Fruit fly (Drosophila melanogaster) whole organism, embryonic: ENCODE data around the gene CG5863.
A peak's percentile ranks its signal among the peaks of the same experiment; 100 is the strongest.

Experiments used
- CG10431 ChIP-seq: fragments of 200-800 bp; sonication (Bioruptor generic); optimal IDR thresholded peaks from 3 replicates; lab custom pipeline; 2018; ENCODE audit warnings: missing biosample characterization, mild to moderate bottlenecking, missing genetic modification characterization
- CG10543 ChIP-seq: fragments of 200-800 bp; sonication (Bioruptor generic); optimal IDR thresholded peaks from 3 replicates; lab custom pipeline; 2017; ENCODE audit warnings: missing biosample characterization, mild to moderate bottlenecking, missing genetic modification characterization, moderate library complexity
- CG10959 ChIP-seq: fragments of 200-800 bp; sonication (Bioruptor generic); IDR thresholded peaks from 2 replicates; pipeline ENCODE4 v1.3.6; 2022; ENCODE audit warnings: missing biosample characterization, missing genetic modification characterization
- CG12236 ChIP-seq: fragments of 200-800 bp; sonication (Bioruptor generic); optimal IDR thresholded peaks from 2 replicates; lab custom pipeline; 2016; ENCODE audit warnings: missing biosample characterization, missing genetic modification characterization
- CG13287 ChIP-seq: fragments of 200-800 bp; sonication (Bioruptor generic); IDR thresholded peaks from 2 replicates; pipeline ENCODE4 v1.3.6; 2022; ENCODE audit warnings: missing biosample characterization, missing genetic modification characterization; ENCODE audit not compliant: partially characterized antibody
- CG15011 ChIP-seq: fragments of 200-800 bp; sonication (Bioruptor generic); optimal IDR thresholded peaks from 3 replicates; lab custom pipeline; 2018; ENCODE audit warnings: missing biosample characterization, mild to moderate bottlenecking, missing genetic modification characterization
- CG15479 ChIP-seq: fragments of 200-800 bp; sonication (Bioruptor generic); optimal IDR thresholded peaks from 3 replicates; lab custom pipeline; 2019; ENCODE audit warnings: missing biosample characterization, mild to moderate bottlenecking, missing genetic modification characterization, moderate library complexity
- CG17568 ChIP-seq: fragments of 200-800 bp; sonication (Bioruptor generic); optimal IDR thresholded peaks from 2 replicates; lab custom pipeline; 2018; ENCODE audit warnings: missing biosample characterization, mild to moderate bottlenecking, missing genetic modification characterization, moderate library complexity
- CG17612 ChIP-seq: fragments of 200-800 bp; sonication (Bioruptor generic); IDR thresholded peaks from 2 replicates; pipeline ENCODE4 v1.3.6; 2022; ENCODE audit warnings: missing biosample characterization, missing genetic modification characterization
- CG17912 ChIP-seq: fragments of 200-800 bp; sonication (Bioruptor generic); optimal IDR thresholded peaks from 2 replicates; lab custom pipeline; 2018; ENCODE audit warnings: missing biosample characterization, mild to moderate bottlenecking, missing genetic modification characterization
- CG2129 ChIP-seq: fragments of 200-800 bp; sonication (Bioruptor generic); IDR thresholded peaks from 2 replicates; pipeline ENCODE4 v1.3.6; 2022; ENCODE audit warnings: missing biosample characterization, missing genetic modification characterization; ENCODE audit not compliant: partially characterized antibody
- CG3065 ChIP-seq: fragments of 200-800 bp; sonication (Bioruptor generic); optimal IDR thresholded peaks from 2 replicates; lab custom pipeline; 2016; ENCODE audit warnings: missing biosample characterization, missing genetic modification characterization
- CG42726 ChIP-seq: fragments of 200-800 bp; sonication (Bioruptor generic); IDR thresholded peaks from 2 replicates; pipeline ENCODE4 v1.3.6; 2022; ENCODE audit warnings: missing biosample characterization, missing genetic modification characterization; ENCODE audit not compliant: partially characterized antibody
- CG4328 ChIP-seq: fragments of 200-800 bp; sonication (Bioruptor generic); optimal IDR thresholded peaks from 3 replicates; lab custom pipeline; 2017; ENCODE audit warnings: missing biosample characterization, missing genetic modification reagents, missing genetic modification characterization
- CG4360 ChIP-seq: fragments of 200-800 bp; sonication (Bioruptor generic); IDR thresholded peaks from 2 replicates; pipeline ENCODE4 v1.3.6; 2022; ENCODE audit warnings: missing biosample characterization, missing genetic modification characterization
- CG43689 ChIP-seq: fragments of 200-800 bp; sonication (Bioruptor generic); IDR thresholded peaks from 2 replicates; pipeline ENCODE4 v1.3.6; 2022; ENCODE audit warnings: missing biosample characterization, missing genetic modification characterization
- CG6254 ChIP-seq: fragments of 200-800 bp; sonication (Bioruptor generic); optimal IDR thresholded peaks from 3 replicates; lab custom pipeline; 2017; ENCODE audit warnings: mild to moderate bottlenecking, missing biosample characterization, missing genetic modification reagents, missing genetic modification characterization
- CG7357 ChIP-seq: fragments of 200-800 bp; sonication (Bioruptor generic); IDR thresholded peaks from 3 replicates; pipeline ENCODE4 v1.3.6; 2022; ENCODE audit warnings: missing biosample characterization, missing genetic modification characterization
- CG7745 ChIP-seq: fragments of 200-800 bp; sonication (Bioruptor generic); optimal IDR thresholded peaks from 2 replicates; lab custom pipeline; 2018; ENCODE audit warnings: missing biosample characterization, mild to moderate bottlenecking, missing genetic modification characterization, moderate library complexity
- CG9609 ChIP-seq: fragments of 200-800 bp; sonication (Bioruptor generic); optimal IDR thresholded peaks from 3 replicates; lab custom pipeline; 2016; ENCODE audit warnings: missing biosample characterization, missing genetic modification characterization
- CTCF ChIP-seq: fragments of 200-800 bp; sonication (Bioruptor generic); optimal IDR thresholded peaks from 2 replicates; lab custom pipeline; 2017; ENCODE audit warnings: missing biosample characterization, mild to moderate bottlenecking, missing genetic modification characterization, moderate library complexity
- Dad ChIP-seq: fragments of 200-800 bp; sonication (Bioruptor generic); optimal IDR thresholded peaks from 3 replicates; lab custom pipeline; 2016; ENCODE audit warnings: missing biosample characterization, missing genetic modification characterization
- Deaf1 ChIP-seq: fragments of 200-800 bp; optimal IDR thresholded peaks from 3 replicates; lab custom pipeline; 2019; ENCODE audit warnings: missing biosample characterization, mild to moderate bottlenecking, missing genetic modification characterization, moderate library complexity
- Ets65A ChIP-seq: fragments of 200-800 bp; sonication (Bioruptor generic); peaks from one replicate; lab custom pipeline; 2016; ENCODE audit warnings: missing biosample characterization, missing genetic modification characterization
- Gsc ChIP-seq: fragments of 200-800 bp; sonication (Bioruptor generic); IDR thresholded peaks from 2 replicates; pipeline ENCODE4 v1.3.6; 2022; ENCODE audit warnings: missing biosample characterization, missing genetic modification characterization
- NFAT ChIP-seq: fragments of 200-800 bp; sonication (Bioruptor generic); IDR thresholded peaks from 2 replicates; pipeline ENCODE4 v1.3.6; 2022; ENCODE audit warnings: missing biosample characterization, missing genetic modification characterization
- Optix ChIP-seq: fragments of 200-800 bp; sonication (Bioruptor generic); IDR thresholded peaks from 3 replicates; pipeline ENCODE4 v1.3.6; 2022; ENCODE audit warnings: missing biosample characterization, missing genetic modification characterization
- Tbp ChIP-seq: fragments of >200 bp; optimal IDR thresholded peaks from 2 replicates; lab custom pipeline; 2018; ENCODE audit warnings: missing biosample characterization, missing genetic modification characterization
- bab2 ChIP-seq: fragments of 200-800 bp; sonication (Bioruptor generic); optimal IDR thresholded peaks from 2 replicates; lab custom pipeline; 2016; ENCODE audit warnings: missing biosample characterization, missing genetic modification characterization
- bigmax ChIP-seq: fragments of 200-800 bp; sonication (Bioruptor generic); optimal IDR thresholded peaks from 2 replicates; lab custom pipeline; 2018; ENCODE audit warnings: missing biosample characterization, mild to moderate bottlenecking, missing genetic modification characterization
- danr ChIP-seq: fragments of 200-800 bp; sonication (Bioruptor generic); IDR thresholded peaks from 2 replicates; pipeline ENCODE4 v1.3.6; 2022; ENCODE audit warnings: missing biosample characterization, missing genetic modification characterization
- dmrt99B ChIP-seq: fragments of 200-800 bp; sonication (Bioruptor generic); optimal IDR thresholded peaks from 2 replicates; lab custom pipeline; 2018; ENCODE audit warnings: missing biosample characterization, mild to moderate bottlenecking, missing genetic modification characterization, moderate library complexity
- dysf ChIP-seq: fragments of 200-800 bp; sonication (Bioruptor generic); IDR thresholded peaks from 3 replicates; pipeline ENCODE4 v1.3.6; 2022; ENCODE audit warnings: missing biosample characterization, missing genetic modification characterization
- ems ChIP-seq: fragments of 200-800 bp; sonication (Bioruptor generic); optimal IDR thresholded peaks from 3 replicates; lab custom pipeline; 2016; ENCODE audit warnings: missing biosample characterization, missing genetic modification characterization
- exex ChIP-seq: fragments of 200-800 bp; sonication (Bioruptor generic); optimal IDR thresholded peaks from 4 replicates; lab custom pipeline; 2018; ENCODE audit warnings: missing biosample characterization, mild to moderate bottlenecking, missing genetic modification characterization, moderate library complexity
- fd96Cb ChIP-seq: fragments of 200-800 bp; sonication (Bioruptor generic); optimal IDR thresholded peaks from 2 replicates; lab custom pipeline; 2018; ENCODE audit warnings: missing biosample characterization, mild to moderate bottlenecking, missing genetic modification characterization, moderate library complexity
- gce ChIP-seq: fragments of 200-800 bp; sonication (Bioruptor generic); IDR thresholded peaks from 3 replicates; pipeline ENCODE4 v1.3.6; 2022; ENCODE audit warnings: missing biosample characterization, missing genetic modification characterization
- gem ChIP-seq: fragments of 200-800 bp; sonication (Bioruptor generic); optimal IDR thresholded peaks from 2 replicates; lab custom pipeline; 2019; ENCODE audit warnings: missing biosample characterization, mild to moderate bottlenecking, missing genetic modification characterization, moderate library complexity
- gt ChIP-seq: fragments of 200-800 bp; sonication (Bioruptor generic); IDR thresholded peaks from 2 replicates; pipeline ENCODE4 v1.3.6; 2022; ENCODE audit warnings: missing biosample characterization, missing genetic modification characterization
- her ChIP-seq: fragments of 200-800 bp; sonication (Bioruptor generic); optimal IDR thresholded peaks from 2 replicates; lab custom pipeline; 2016; ENCODE audit warnings: missing biosample characterization, missing genetic modification characterization
- maf-S ChIP-seq: fragments of 200-800 bp; sonication (Bioruptor generic); optimal IDR thresholded peaks from 2 replicates; lab custom pipeline; 2016; ENCODE audit warnings: missing biosample characterization, missing genetic modification characterization
- peb ChIP-seq: fragments of 200-800 bp; sonication (Bioruptor generic); IDR thresholded peaks from 2 replicates; pipeline ENCODE4 v1.3.6; 2022; ENCODE audit warnings: missing biosample characterization, missing genetic modification characterization
- pita ChIP-seq: fragments of 200-800 bp; sonication (Bioruptor generic); optimal IDR thresholded peaks from 2 replicates; lab custom pipeline; 2017; ENCODE audit warnings: missing biosample characterization, mild to moderate bottlenecking, missing genetic modification characterization
- psq ChIP-seq: fragments of 200-800 bp; sonication (Bioruptor generic); optimal IDR thresholded peaks from 2 replicates; lab custom pipeline; 2017; ENCODE audit warnings: missing biosample characterization, missing genetic modification characterization
- pum ChIP-seq: fragments of 200-800 bp; sonication (Bioruptor generic); optimal IDR thresholded peaks from 2 replicates; lab custom pipeline; 2016; ENCODE audit warnings: missing biosample characterization, missing genetic modification characterization
- repo ChIP-seq: fragments of 200-800 bp; sonication (Bioruptor generic); optimal IDR thresholded peaks from 2 replicates; lab custom pipeline; 2016; ENCODE audit warnings: missing biosample characterization, missing genetic modification characterization
- sd ChIP-seq: fragments of 200-800 bp; sonication (Bioruptor generic); optimal IDR thresholded peaks from 3 replicates; lab custom pipeline; 2018; ENCODE audit warnings: missing biosample characterization, mild to moderate bottlenecking, missing genetic modification characterization, moderate library complexity
- shn ChIP-seq: fragments of 200-800 bp; sonication (Bioruptor generic); optimal IDR thresholded peaks from 3 replicates; lab custom pipeline; 2016; ENCODE audit warnings: missing biosample characterization, missing genetic modification characterization
- sna ChIP-seq: fragments of 200-800 bp; sonication (Bioruptor generic); IDR thresholded peaks from 2 replicates; pipeline ENCODE4 v1.3.6; 2022; ENCODE audit warnings: missing biosample characterization, missing genetic modification characterization; ENCODE audit not compliant: partially characterized antibody
- tap ChIP-seq: fragments of 200-800 bp; optimal IDR thresholded peaks from 3 replicates; lab custom pipeline; 2019; ENCODE audit warnings: missing biosample characterization, mild to moderate bottlenecking, missing genetic modification characterization, moderate library complexity
- tin ChIP-seq: fragments of 200-800 bp; sonication (Bioruptor generic); optimal IDR thresholded peaks from 3 replicates; lab custom pipeline; 2016; ENCODE audit warnings: missing biosample characterization, missing genetic modification characterization

Gene CG5863

dm6 chr3R:17386168-17386819 lies 24.6 kb upstream of the CG5863 start (continued):
- peak; percentile 74 for TF ChIP-seq tap (tag; lab: Kevin White, UChicago)
- TF ChIP-seq CG3065 (GFP tag; lab: Kevin White, UChicago) = no peak
- no peak for TF ChIP-seq CG15011 (GFP tag; lab: Kevin White, UChicago)
- peak; percentile 38 for TF ChIP-seq pum (GFP tag; lab: Kevin White, UChicago)
- TF ChIP-seq CG13287 = no peak
- peak; percentile 68 for TF ChIP-seq ems (GFP tag; lab: Kevin White, UChicago)
- peak; percentile 38 for TF ChIP-seq CG9609
- no peak for TF ChIP-seq CTCF (GFP tag; lab: Kevin White, UChicago)
- peak; percentile 37; the same call in 1 of the 2 replicates for TF ChIP-seq CG10959 (GFP tag; lab: Robert Waterston, UW)
- TF ChIP-seq CG6254 (GFP tag; lab: Kevin White, UChicago) = peak; percentile 48
- no peak for TF ChIP-seq pita (GFP tag; lab: Kevin White, UChicago)
- no peak for TF ChIP-seq CG7745 (tag; lab: Kevin White, UChicago)
- TF ChIP-seq CG17912 (GFP tag; lab: Kevin White, UChicago) = no peak
- TF ChIP-seq Tbp (GFP tag; lab: Kevin White, UChicago) = no peak
- 0 out of 3 replicates have a peak, but pooled peaks have one; percentile 70 for TF ChIP-seq gce (GFP tag; lab: Robert Waterston, UW)
- TF ChIP-seq sd (tag; lab: Kevin White, UChicago) = no peak
- no peak for TF ChIP-seq CG17568 (GFP tag; lab: Kevin White, UChicago)
- peak; percentile 17 for TF ChIP-seq Dad (GFP tag; lab: Kevin White, UChicago)
- no peak for TF ChIP-seq sna (GFP tag; lab: Robert Waterston, UW)
- TF ChIP-seq CG17612 (GFP tag; lab: Robert Waterston, UW) = 0 out of 2 replicates have a peak, but pooled peaks have one; percentile 8
- TF ChIP-seq bigmax (GFP tag; lab: Kevin White, UChicago) = no peak
- peak; percentile 69; the same call in 2 of the 3 replicates for TF ChIP-seq Optix (GFP tag; lab: Robert Waterston, UW)
- TF ChIP-seq CG7357 (GFP tag; lab: Robert Waterston, UW) = peak; percentile 57; the same call in 1 of the 3 replicates
- no peak for TF ChIP-seq CG10431
- TF ChIP-seq CG10543 (GFP tag; lab: Kevin White, UChicago) = no peak
- TF ChIP-seq CG42726 (GFP tag; lab: Robert Waterston, UW) = no peak
- TF ChIP-seq dmrt99B (tag; lab: Kevin White, UChicago) = peak; percentile 85
- TF ChIP-seq exex (tag; lab: Kevin White, UChicago) = no peak
- TF ChIP-seq peb (GFP tag; lab: Robert Waterston, UW) = peak; percentile 44; the same call in 1 of the 2 replicates
- TF ChIP-seq Ets65A (GFP tag; lab: Kevin White, UChicago) = peak; percentile 96
- no peak for TF ChIP-seq psq (GFP tag; lab: Kevin White, UChicago)
- peak; percentile 23 for TF ChIP-seq repo (GFP tag; lab: Kevin White, UChicago)
- TF ChIP-seq CG4360 = peak; percentile 40; the same call in 1 of the 2 replicates
- peak; percentile 83 for TF ChIP-seq fd96Cb
- peak; percentile 65 for TF ChIP-seq dysf (GFP tag; lab: Robert Waterston, UW)
- peak; percentile 25; the same call in 1 of the 2 replicates for TF ChIP-seq danr
- no peak for TF ChIP-seq NFAT (GFP tag; lab: Robert Waterston, UW)
- no peak for TF ChIP-seq CG15479 (GFP tag; lab: Kevin White, UChicago)
- TF ChIP-seq Deaf1 (tag; lab: Kevin White, UChicago) = no peak
- peak; percentile 83 for TF ChIP-seq gem (tag; lab: Kevin White, UChicago)
- TF ChIP-seq gt (GFP tag; lab: Robert Waterston, UW) = peak; percentile 70
- TF ChIP-seq CG2129 (GFP tag; lab: Robert Waterston, UW) = no peak
- TF ChIP-seq CG4328 (GFP tag; lab: Kevin White, UChicago) = peak; percentile 42
- peak; percentile 46 for TF ChIP-seq bab2 (GFP tag; lab: Kevin White, UChicago)
- TF ChIP-seq her (GFP tag; lab: Kevin White, UChicago) = no peak
- peak; percentile 11 for TF ChIP-seq maf-S
- TF ChIP-seq CG12236 (GFP tag; lab: Kevin White, UChicago) = peak; percentile 31
- TF ChIP-seq shn (GFP tag; lab: Kevin White, UChicago) = no peak
- peak; percentile 69 for TF ChIP-seq tin (GFP tag; lab: Kevin White, UChicago)
- peak; percentile 47; the same call in 1 of the 2 replicates for TF ChIP-seq CG43689 (GFP tag; lab: Robert Waterston, UW)
- TF ChIP-seq Gsc (GFP tag; lab: Robert Waterston, UW) = peak; percentile 55; the same call in 1 of the 2 replicates
